Worm (Caenorhabditis elegans) whole organism, early embryonic: ENCODE data around the gene E02C12.10.

Experiments used
- B0310.2 ChIP-seq: sonication (generic microtip); optimal IDR thresholded peaks from 2 replicates; lab custom pipeline; 2016; ENCODE audit warnings: mild to moderate bottlenecking, missing genetic modification characterization, missing compliant biosample characterization
- F13C5.2 ChIP-seq: sonication (generic microtip); optimal IDR thresholded peaks from 2 replicates; lab custom pipeline; 2017; ENCODE audit warnings: mild to moderate bottlenecking, missing genetic modification characterization, inconsistent platforms, missing compliant biosample characterization
- aly-1 ChIP-seq: sonication (generic microtip); optimal IDR thresholded peaks from 2 replicates; lab custom pipeline; 2016; ENCODE audit warnings: missing genetic modification characterization, missing compliant biosample characterization
- ama-1 ChIP-seq: fragments of 150-350 bp; optimal IDR thresholded peaks from 2 replicates; lab custom pipeline; 2014
- ceh-13 ChIP-seq: fragments of 200-800 bp; sonication (Bioruptor generic); optimal IDR thresholded peaks from 2 replicates; lab custom pipeline; 2018; ENCODE audit warnings: mild to moderate bottlenecking, missing genetic modification characterization, missing compliant biosample characterization
- ceh-36 ChIP-seq: sonication (generic microtip); optimal IDR thresholded peaks from 2 replicates; lab custom pipeline; 2016; ENCODE audit warnings: missing genetic modification characterization, inconsistent platforms, missing compliant biosample characterization
- ets-7 ChIP-seq: sonication (generic microtip); optimal IDR thresholded peaks from 2 replicates; lab custom pipeline; 2016; ENCODE audit warnings: missing genotype, missing genetic modification characterization, missing compliant biosample characterization
- flt-1 ChIP-seq: fragments of 200-800 bp; sonication (Bioruptor generic); IDR thresholded peaks from 2 replicates; pipeline ENCODE4 v1.3.6; 2022; ENCODE audit warnings: missing genetic modification characterization, missing compliant biosample characterization
- hmbx-1 ChIP-seq: sonication (generic microtip); optimal IDR thresholded peaks from 2 replicates; lab custom pipeline; 2016; ENCODE audit warnings: mild to moderate bottlenecking, missing genetic modification characterization, missing compliant biosample characterization
- hmg-4 ChIP-seq: fragments of 200-800 bp; sonication (Bioruptor generic); optimal IDR thresholded peaks from 2 replicates; lab custom pipeline; 2018; ENCODE audit warnings: mild to moderate bottlenecking, missing genetic modification characterization, missing compliant biosample characterization
- hnd-1 ChIP-seq: sonication (generic microtip); optimal IDR thresholded peaks from 2 replicates; lab custom pipeline; 2016; ENCODE audit warnings: missing genetic modification characterization, missing compliant biosample characterization
- pes-1 ChIP-seq: fragments of 200-800 bp; sonication (Bioruptor generic); IDR thresholded peaks from 2 replicates; pipeline ENCODE4 v1.3.6; 2022; ENCODE audit warnings: missing genetic modification reagents, missing genetic modification characterization, missing compliant biosample characterization
- scrt-1 ChIP-seq: fragments of 200-800 bp; sonication (Bioruptor generic); IDR thresholded peaks from 2 replicates; pipeline ENCODE4 v1.3.6; 2022; ENCODE audit warnings: missing genetic modification characterization, missing compliant biosample characterization
- sea-1 ChIP-seq: fragments of 200-800 bp; sonication (Bioruptor generic); conservative IDR thresholded peaks from 2 replicates; pipeline ENCODE4 v1.3.6; 2022; ENCODE audit warnings: missing genetic modification characterization, missing compliant biosample characterization
- tbx-11 ChIP-seq: fragments of 200-800 bp; sonication (Bioruptor generic); IDR thresholded peaks from 2 replicates; pipeline ENCODE4 v1.3.6; 2022; ENCODE audit warnings: missing genetic modification characterization, missing compliant biosample characterization
- tbx-37 ChIP-seq: fragments of 200-800 bp; sonication (Bioruptor generic); conservative IDR thresholded peaks from 2 replicates; pipeline ENCODE4 v1.3.6; 2022; ENCODE audit warnings: missing genetic modification reagents, missing genetic modification characterization, missing compliant biosample characterization
- tra-4 ChIP-seq: sonication (generic microtip); optimal IDR thresholded peaks from 2 replicates; lab custom pipeline; 2017; ENCODE audit warnings: missing genetic modification characterization, missing compliant biosample characterization

E02C12.10 gene

DNA sequence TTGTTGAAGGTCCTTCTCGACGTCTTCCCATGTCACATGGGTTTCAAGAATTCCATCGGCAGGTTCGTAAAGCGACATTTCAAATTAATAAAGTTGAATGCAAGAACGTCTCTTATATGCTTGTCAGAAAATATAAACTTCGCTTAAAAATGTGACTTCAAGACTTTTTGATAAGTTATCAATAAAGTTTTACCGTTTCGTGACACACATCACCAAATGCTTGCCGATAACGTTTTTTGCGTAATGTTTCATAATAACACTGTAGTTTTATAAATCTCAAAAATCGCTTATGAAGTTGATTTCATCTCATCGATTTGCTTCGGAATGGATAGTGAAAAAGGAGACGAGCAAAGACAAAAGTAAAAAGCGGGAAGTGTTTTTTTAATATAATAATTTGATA is 4.7 kb downstream of the E02C12.10 start, which contains the start of gene E02C12.8:
TSS of gene E02C12.8 (minus strand) at position 141 of the 400 bp plus-strand sequence.
- TF ChIP-seq ceh-13 (no peak), ama-1 (lab: Kevin White, UChicago) (no peak), sea-1 (GFP tag; lab: Robert Waterston, UW) (no peak), tra-4 (tag; lab: Kevin White, UChicago) (no peak), ceh-36 (tag; lab: Kevin White, UChicago) (no peak), hmg-4 (GFP tag; lab: Kevin White, UChicago) (no peak), scrt-1 (GFP tag; lab: Robert Waterston, UW) (no peak), hnd-1 (tag; lab: Kevin White, UChicago) (no peak), aly-1 (tag; lab: Kevin White, UChicago) (no peak), flt-1 (GFP tag; lab: Robert Waterston, UW) (no peak), hmbx-1 (tag; lab: Kevin White, UChicago) (no peak), tbx-11 (GFP tag; lab: Robert Waterston, UW) (no peak), ets-7 (tag; lab: Kevin White, UChicago) (no peak), F13C5.2 (tag; lab: Kevin White, UChicago) (no peak)

DNA sequence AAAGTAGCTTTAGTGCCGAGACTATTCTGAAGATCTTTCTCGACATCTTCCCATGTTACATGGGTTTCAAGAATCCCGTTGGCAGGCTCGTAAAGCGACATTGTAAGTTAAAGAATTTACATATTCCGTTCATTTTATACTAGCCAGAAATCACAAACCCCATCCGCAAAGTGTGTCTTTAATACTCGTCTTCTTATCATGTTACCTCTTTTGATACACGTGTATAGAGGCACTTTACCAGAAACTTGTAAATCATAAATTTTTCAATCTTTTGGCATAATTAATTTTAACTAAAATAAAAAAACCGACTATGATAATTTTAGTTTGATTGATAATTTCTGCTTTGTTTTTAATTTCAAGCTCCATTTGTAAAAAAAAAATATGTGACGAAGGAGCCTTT is 7.2 kb downstream of the E02C12.10 start, which contains the start of gene E02C12.6:
TSS of gene E02C12.6 (minus strand) at position 101 of the 400 bp plus-strand sequence.
- no peak for TF ChIP-seq tbx-37 (GFP tag; lab: Robert Waterston, UW)
- no peak for TF ChIP-seq hmg-4 (GFP tag; lab: Kevin White, UChicago)
- no peak for TF ChIP-seq hmbx-1 (tag; lab: Kevin White, UChicago)
- no peak for TF ChIP-seq aly-1 (tag; lab: Kevin White, UChicago)

DNA sequence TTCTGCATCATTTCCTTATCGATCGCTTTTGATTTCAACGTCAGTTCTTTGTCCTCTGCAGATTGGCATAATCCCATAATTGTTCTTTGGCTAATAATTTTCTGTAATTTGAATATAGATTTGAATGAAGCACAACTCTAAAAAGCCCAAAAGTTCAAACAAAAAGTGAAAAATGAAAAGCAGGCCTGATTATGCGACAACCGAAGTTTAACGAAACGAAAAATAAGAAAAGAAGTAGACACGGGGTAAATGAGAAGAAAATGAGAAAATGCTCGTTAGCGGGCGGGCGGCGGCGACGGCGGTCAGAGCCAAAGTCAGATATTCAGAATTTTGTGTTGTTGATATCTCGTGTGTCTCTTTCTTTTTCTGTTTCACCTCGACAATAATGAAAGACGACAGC is 18.5 kb downstream of the E02C12.10 start, which contains the start of gene gpa-3:
TSS of gene gpa-3 (minus strand) at position 101 of the 400 bp plus-strand sequence.
- TF ChIP-seq ama-1 (lab: Kevin White, UChicago) (no peak), tra-4 (tag; lab: Kevin White, UChicago) (no peak), ceh-13 (no peak), F13C5.2 (tag; lab: Kevin White, UChicago) (no peak), hnd-1 (tag; lab: Kevin White, UChicago) (no peak), tbx-11 (GFP tag; lab: Robert Waterston, UW) (no peak), scrt-1 (GFP tag; lab: Robert Waterston, UW) (no peak), ets-7 (tag; lab: Kevin White, UChicago) (no peak), tbx-37 (GFP tag; lab: Robert Waterston, UW) (no peak), hmbx-1 (tag; lab: Kevin White, UChicago) (no peak), ceh-36 (tag; lab: Kevin White, UChicago) (no peak), sea-1 (GFP tag; lab: Robert Waterston, UW) (no peak), B0310.2 (tag; lab: Kevin White, UChicago) (no peak), pes-1 (no peak), hmg-4 (GFP tag; lab: Kevin White, UChicago) (no peak), flt-1 (GFP tag; lab: Robert Waterston, UW) (no peak), aly-1 (tag; lab: Kevin White, UChicago) (no peak)

ce11 chrV:9356345-9356744 is 21.9 kb downstream of the E02C12.10 start, which contains the start of gene ttr-49:
Gene ttr-49 (minus strand): TSS chrV:9356515.
- TF ChIP-seq ceh-13 = no peak

DNA sequence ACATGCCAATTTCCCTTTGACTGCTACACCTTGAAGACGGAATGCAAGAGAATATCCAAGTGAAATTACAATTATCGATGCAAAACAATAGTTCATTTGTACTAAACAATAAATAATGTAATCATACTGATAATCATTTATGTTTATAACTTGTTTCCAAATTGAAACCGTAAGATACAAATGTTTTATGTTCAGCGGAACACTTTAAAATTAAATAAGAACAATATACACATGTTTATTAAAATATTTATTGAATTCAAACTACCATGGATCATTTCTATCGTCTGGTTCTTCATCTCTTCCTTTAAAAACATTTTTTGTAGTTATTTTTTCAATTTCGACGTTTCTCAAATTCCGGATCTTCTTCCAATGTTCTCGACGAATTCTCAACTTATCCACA is 22.8 kb downstream of the E02C12.10 start, which contains the start of gene ttr-40:
TSS of gene ttr-40 (minus strand) at position 101 of the 400 bp plus-strand sequence.
- TF ChIP-seq flt-1 (GFP tag; lab: Robert Waterston, UW) = no peak
- no peak for TF ChIP-seq F13C5.2 (tag; lab: Kevin White, UChicago)

- no peak for TF ChIP-seq tbx-11 (GFP tag; lab: Robert Waterston, UW)
- TF ChIP-seq B0310.2 (tag; lab: Kevin White, UChicago) = no peak
- TF ChIP-seq aly-1 (tag; lab: Kevin White, UChicago) = no peak
- TF ChIP-seq tbx-37 (GFP tag; lab: Robert Waterston, UW) = no peak
- TF ChIP-seq hmbx-1 (tag; lab: Kevin White, UChicago) = no peak
- TF ChIP-seq flt-1 (GFP tag; lab: Robert Waterston, UW) = no peak
- TF ChIP-seq ama-1 (lab: Kevin White, UChicago) = no peak
- no peak for TF ChIP-seq tra-4 (tag; lab: Kevin White, UChicago)
- no peak for TF ChIP-seq hnd-1 (tag; lab: Kevin White, UChicago)
- no peak for TF ChIP-seq ets-7 (tag; lab: Kevin White, UChicago)
- TF ChIP-seq ceh-36 (tag; lab: Kevin White, UChicago) = no peak
- no peak for TF ChIP-seq ceh-13
Measured at ce11 chrV:9352947-9353346, 25.3 kb downstream of the E02C12.10 start, which contains the start of gene srx-46. Gene srx-46 (plus strand): TSS chrV:9353247.

ce11 chrV:9349687-9350086 is 28.5 kb downstream of the E02C12.10 start, which contains the start of gene srx-47:
Gene srx-47 (plus strand): TSS chrV:9349987.
- TF ChIP-seq tbx-11 (GFP tag; lab: Robert Waterston, UW) (no peak), sea-1 (GFP tag; lab: Robert Waterston, UW) (no peak), tra-4 (tag; lab: Kevin White, UChicago) (no peak), ama-1 (lab: Kevin White, UChicago) (no peak), F13C5.2 (tag; lab: Kevin White, UChicago) (no peak), pes-1 (no peak), ceh-13 (no peak), tbx-37 (GFP tag; lab: Robert Waterston, UW) (no peak), ets-7 (tag; lab: Kevin White, UChicago) (no peak), hmg-4 (GFP tag; lab: Kevin White, UChicago) (no peak), flt-1 (GFP tag; lab: Robert Waterston, UW) (no peak)
